Fruit fly (Drosophila melanogaster) whole organism, prepupa: ENCODE results near the gene CG14042.

Source experiments
- Blimp-1 ChIP-seq: fragments of 200-800 bp; sonication (Bioruptor generic); optimal IDR thresholded peaks from 3 replicates; lab custom pipeline; 2017; ENCODE audit warnings: missing biosample characterization, missing genetic modification characterization, mild to moderate bottlenecking, moderate library complexity, missing genetic modification reagents
- CG10669 ChIP-seq: fragments of 200-800 bp; sonication (Bioruptor generic); optimal IDR thresholded peaks from 3 replicates; lab custom pipeline; 2018; ENCODE audit warnings: missing biosample characterization, mild to moderate bottlenecking, missing genetic modification characterization, moderate library complexity
- CG11294 ChIP-seq: fragments of 200-800 bp; sonication (Bioruptor generic); IDR thresholded peaks from 2 replicates; pipeline ENCODE4 v1.3.6; 2022; ENCODE audit warnings: missing biosample characterization, missing genetic modification characterization
- CG11762 ChIP-seq: fragments of 200-800 bp; sonication (Bioruptor generic); optimal IDR thresholded peaks from 3 replicates; lab custom pipeline; 2016; ENCODE audit warnings: missing biosample characterization, missing genetic modification characterization; ENCODE audit not compliant: insufficient read depth
- CG11902 ChIP-seq: fragments of 200-800 bp; sonication (Bioruptor generic); optimal IDR thresholded peaks from 3 replicates; lab custom pipeline; 2016; ENCODE audit warnings: missing biosample characterization, missing genetic modification characterization
- CG15336 ChIP-seq: fragments of 200-800 bp; sonication (Bioruptor generic); IDR thresholded peaks from 2 replicates; pipeline ENCODE4 v1.3.6; 2022; ENCODE audit warnings: missing biosample characterization, missing genetic modification characterization
- CG1621 ChIP-seq: fragments of 200-800 bp; sonication (Bioruptor generic); optimal IDR thresholded peaks from 3 replicates; lab custom pipeline; 2018; ENCODE audit warnings: missing biosample characterization, mild to moderate bottlenecking, missing genetic modification characterization
- CG16779 ChIP-seq: fragments of 200-800 bp; sonication (Bioruptor generic); optimal IDR thresholded peaks from 3 replicates; lab custom pipeline; 2017; ENCODE audit warnings: missing biosample characterization, mild to moderate bottlenecking, missing genetic modification characterization
- CG3032 ChIP-seq: fragments of 200-800 bp; optimal IDR thresholded peaks from 2 replicates; lab custom pipeline; 2019; ENCODE audit warnings: missing biosample characterization, mild to moderate bottlenecking, missing genetic modification characterization, moderate library complexity
- CG4318 ChIP-seq: fragments of 200-800 bp; sonication (Bioruptor generic); optimal IDR thresholded peaks from 3 replicates; lab custom pipeline; 2017; ENCODE audit warnings: missing biosample characterization, mild to moderate bottlenecking, missing genetic modification characterization
- CG6163 ChIP-seq: fragments of 200-800 bp; sonication (Bioruptor generic); IDR thresholded peaks from 3 replicates; pipeline ENCODE4 v1.3.6; 2022; ENCODE audit warnings: missing biosample characterization, missing genetic modification characterization
- CG6276 ChIP-seq: fragments of 200-800 bp; sonication (Bioruptor generic); optimal IDR thresholded peaks from 2 replicates; lab custom pipeline; 2017; ENCODE audit warnings: missing biosample characterization, mild to moderate bottlenecking, missing genetic modification characterization
- CG6792 ChIP-seq: fragments of 200-800 bp; sonication (Bioruptor generic); optimal IDR thresholded peaks from 3 replicates; lab custom pipeline; 2016; ENCODE audit warnings: missing biosample characterization, missing genetic modification characterization
- CG6854 ChIP-seq: fragments of 200-800 bp; sonication (Bioruptor generic); optimal IDR thresholded peaks from 2 replicates; lab custom pipeline; 2017; ENCODE audit warnings: missing biosample characterization, mild to moderate bottlenecking, missing genetic modification characterization
- CG7368 ChIP-seq: fragments of 200-800 bp; sonication (Bioruptor generic); optimal IDR thresholded peaks from 3 replicates; lab custom pipeline; 2016; ENCODE audit warnings: missing biosample characterization, missing genetic modification characterization
- CG8119 ChIP-seq: fragments of 200-800 bp; sonication (Bioruptor generic); IDR thresholded peaks from 3 replicates; pipeline ENCODE4 v1.3.6; 2022; ENCODE audit warnings: missing biosample characterization, missing genetic modification characterization
- CG8319 ChIP-seq: fragments of 200-800 bp; sonication (Bioruptor generic); optimal IDR thresholded peaks from 3 replicates; lab custom pipeline; 2016; ENCODE audit warnings: missing biosample characterization, missing genetic modification characterization
- CG8632 ChIP-seq: fragments of 200-800 bp; sonication (Bioruptor generic); optimal IDR thresholded peaks from 3 replicates; lab custom pipeline; 2016; ENCODE audit warnings: missing biosample characterization, missing genetic modification characterization
- CG9139 ChIP-seq: fragments of 200-800 bp; sonication (Bioruptor generic); optimal IDR thresholded peaks from 3 replicates; lab custom pipeline; 2017; ENCODE audit warnings: missing biosample characterization, mild to moderate bottlenecking, missing genetic modification characterization
- Eip78C ChIP-seq: fragments of 200-800 bp; sonication (Bioruptor generic); peaks from one replicate; lab custom pipeline; 2016; ENCODE audit warnings: missing biosample characterization, missing genetic modification characterization
- Ets96B ChIP-seq: fragments of 200-800 bp; optimal IDR thresholded peaks from 2 replicates; lab custom pipeline; 2019; ENCODE audit warnings: missing biosample characterization, mild to moderate bottlenecking, missing genetic modification characterization, moderate library complexity
- Gug ChIP-seq: fragments of 200-800 bp; sonication (Bioruptor generic); IDR thresholded peaks from 2 replicates; pipeline ENCODE4 v1.3.6; 2022; ENCODE audit warnings: missing biosample characterization, missing genetic modification characterization
- Hr39 ChIP-seq: fragments of 200-800 bp; sonication (Bioruptor generic); optimal IDR thresholded peaks from 2 replicates; lab custom pipeline; 2016; ENCODE audit warnings: missing biosample characterization, missing genetic modification characterization
- Hr4 ChIP-seq: fragments of 200-800 bp; sonication (Bioruptor generic); optimal IDR thresholded peaks from 3 replicates; lab custom pipeline; 2016; ENCODE audit warnings: missing biosample characterization, missing genetic modification characterization
- Lpt ChIP-seq: fragments of 200-800 bp; sonication (Bioruptor generic); optimal IDR thresholded peaks from 3 replicates; lab custom pipeline; 2016; ENCODE audit warnings: missing biosample characterization, missing genetic modification characterization
- Smox ChIP-seq: fragments of 200-800 bp; sonication (Bioruptor generic); optimal IDR thresholded peaks from 3 replicates; lab custom pipeline; 2016; ENCODE audit warnings: missing biosample characterization, missing genetic modification characterization
- Sox14 ChIP-seq: fragments of 200-800 bp; sonication (Bioruptor generic); optimal IDR thresholded peaks from 3 replicates; lab custom pipeline; 2016; ENCODE audit warnings: missing biosample characterization, missing genetic modification characterization
- Sox15 ChIP-seq: fragments of 200-800 bp; sonication (Bioruptor generic); optimal IDR thresholded peaks from 3 replicates; lab custom pipeline; 2016; ENCODE audit warnings: missing biosample characterization, missing genetic modification characterization
- achi ChIP-seq: fragments of 200-800 bp; sonication (Bioruptor generic); optimal IDR thresholded peaks from 3 replicates; lab custom pipeline; 2016; ENCODE audit warnings: missing biosample characterization, missing genetic modification characterization
- acj6 ChIP-seq: fragments of 200-800 bp; sonication (Bioruptor generic); optimal IDR thresholded peaks from 3 replicates; lab custom pipeline; 2016; ENCODE audit warnings: missing biosample characterization, missing genetic modification characterization
- cyc ChIP-seq: fragments of 200-800 bp; sonication (Bioruptor generic); optimal IDR thresholded peaks from 3 replicates; lab custom pipeline; 2016; ENCODE audit warnings: missing biosample characterization, missing genetic modification characterization
- eg ChIP-seq: fragments of 200-800 bp; sonication (Bioruptor generic); IDR thresholded peaks from 3 replicates; pipeline ENCODE4 v1.3.6; 2022; ENCODE audit warnings: missing biosample characterization, missing genetic modification characterization
- esn ChIP-seq: fragments of 200-800 bp; sonication (Bioruptor generic); optimal IDR thresholded peaks from 2 replicates; lab custom pipeline; 2016; ENCODE audit warnings: missing biosample characterization, mild to moderate bottlenecking, missing genetic modification characterization, moderate library complexity
- fd59A ChIP-seq: fragments of 200-800 bp; sonication (Bioruptor generic); optimal IDR thresholded peaks from 2 replicates; lab custom pipeline; 2017; ENCODE audit warnings: missing biosample characterization, mild to moderate bottlenecking, missing genetic modification characterization, missing genetic modification reagents
- fd85E ChIP-seq: fragments of 200-800 bp; sonication (Bioruptor generic); optimal IDR thresholded peaks from 3 replicates; lab custom pipeline; 2016; ENCODE audit warnings: missing biosample characterization, missing genetic modification characterization
- fkh ChIP-seq: fragments of 200-800 bp; sonication (Bioruptor generic); optimal IDR thresholded peaks from 3 replicates; lab custom pipeline; 2017; ENCODE audit warnings: missing biosample characterization, mild to moderate bottlenecking, missing genetic modification characterization, moderate library complexity
- salr ChIP-seq, 2 experiments: fragments of 200-800 bp; sonication (Bioruptor generic); optimal IDR thresholded peaks; 3 replicates each; lab custom pipeline; 2016 to 2018; ENCODE audit warnings: missing biosample characterization in 2 of 2, missing genetic modification characterization in 2 of 2, mild to moderate bottlenecking in 1 of 2
- spab ChIP-seq: fragments of 200-800 bp; sonication (Bioruptor generic); optimal IDR thresholded peaks from 2 replicates; lab custom pipeline; 2017; ENCODE audit warnings: missing biosample characterization, mild to moderate bottlenecking, missing genetic modification characterization, missing genetic modification reagents
- ss ChIP-seq, 2 experiments: fragments of 200-800 bp; sonication (Bioruptor generic); optimal IDR thresholded peaks; 2 replicates in 1 of 2; 3 replicates in 1 of 2; lab custom pipeline; 2017 to 2018; ENCODE audit warnings: mild to moderate bottlenecking in 2 of 2, missing biosample characterization in 2 of 2, missing genetic modification characterization in 2 of 2, moderate library complexity in 1 of 2
- svp ChIP-seq: fragments of 200-800 bp; sonication (Bioruptor generic); peaks from one replicate; lab custom pipeline; 2016; ENCODE audit warnings: missing biosample characterization, missing genetic modification characterization
- topi ChIP-seq: fragments of 200-800 bp; sonication (Bioruptor generic); optimal IDR thresholded peaks from 3 replicates; lab custom pipeline; 2016; ENCODE audit warnings: missing biosample characterization, missing genetic modification characterization
- vri ChIP-seq: fragments of 200-800 bp; sonication (Bioruptor generic); optimal IDR thresholded peaks from 3 replicates; lab custom pipeline; 2016; ENCODE audit warnings: missing biosample characterization, mild to moderate bottlenecking, missing genetic modification characterization

The CG14042 gene

dm6 chr2L:4997401-4998259, 39.9 kb upstream of the CG14042 start (continued):
- TF ChIP-seq fd59A (GFP tag; lab: Kevin White, UChicago) = peak; percentile 98
- TF ChIP-seq acj6 (GFP tag; lab: Kevin White, UChicago) = peak; percentile 99
- peak; percentile 96 for TF ChIP-seq CG9139 (GFP tag; lab: Kevin White, UChicago)
- TF ChIP-seq CG10669 = peak; percentile 99
- TF ChIP-seq Ets96B (tag; lab: Kevin White, UChicago) = peak; percentile 99
- peak; percentile 99 for TF ChIP-seq Hr39
- peak; percentile 90 for TF ChIP-seq fkh (GFP tag; lab: Kevin White, UChicago)
- TF ChIP-seq CG6854 = peak; percentile 98
- TF ChIP-seq fd85E (GFP tag; lab: Kevin White, UChicago) = peak; percentile 98
- peak; percentile 100 for TF ChIP-seq CG6276 (GFP tag; lab: Kevin White, UChicago)

- no peak for TF ChIP-seq Smox (GFP tag; lab: Kevin White, UChicago)
- no peak for TF ChIP-seq achi (GFP tag; lab: Kevin White, UChicago)
- no peak for TF ChIP-seq esn
- no peak for TF ChIP-seq CG16779 (tag; lab: Kevin White, UChicago)
- TF ChIP-seq CG1621 = no peak
- no peak for TF ChIP-seq Sox15 (GFP tag; lab: Kevin White, UChicago)
- TF ChIP-seq CG3032 (tag; lab: Kevin White, UChicago) = no peak
- no peak for TF ChIP-seq CG11902 (GFP tag; lab: Kevin White, UChicago)
- TF ChIP-seq CG11762 (GFP tag; lab: Kevin White, UChicago) = no peak
- no peak for TF ChIP-seq CG6276 (GFP tag; lab: Kevin White, UChicago)
- no peak for TF ChIP-seq Hr4 (GFP tag; lab: Kevin White, UChicago)
- TF ChIP-seq CG7368 = no peak
- no peak for TF ChIP-seq CG10669
- TF ChIP-seq eg = no peak
- TF ChIP-seq topi = no peak
- no peak for TF ChIP-seq CG8119 (GFP tag; lab: Robert Waterston, UW)
- no peak for TF ChIP-seq Gug (GFP tag; lab: Robert Waterston, UW)
- no peak for TF ChIP-seq vri (GFP tag; lab: Kevin White, UChicago)
- TF ChIP-seq CG6792 (GFP tag; lab: Kevin White, UChicago) = no peak
These were observed 39.3 kb upstream of the CG14042 start for dm6 chr2L:4998260-4998560.

dm6 chr2L:4998571-4999191, 38.8 kb upstream of the CG14042 start:
- TF ChIP-seq CG6163 (GFP tag; lab: Robert Waterston, UW) = no peak
- TF ChIP-seq CG8632 (GFP tag; lab: Kevin White, UChicago) = no peak
- TF ChIP-seq Eip78C (GFP tag; lab: Kevin White, UChicago) = peak; percentile 19

dm6 chr2L:4999389-5000032, 38.0 kb upstream of the CG14042 start:
- TF ChIP-seq CG6854 (no peak), spab (peak; percentile 64), CG6792 (GFP tag; lab: Kevin White, UChicago) (peak; percentile 34), CG8319 (GFP tag; lab: Kevin White, UChicago) (peak; percentile 22), Sox14 (GFP tag; lab: Kevin White, UChicago) (peak; percentile 71), CG11294 (peak; percentile 84), svp (GFP tag; lab: Kevin White, UChicago) (peak; percentile 80), Ets96B (tag; lab: Kevin White, UChicago) (peak; percentile 68), cyc (GFP tag; lab: Kevin White, UChicago) (peak; percentile 68), vri (GFP tag; lab: Kevin White, UChicago) (peak; percentile 87), Blimp-1 (GFP tag; lab: Kevin White, UChicago) (no peak), eg (peak; percentile 91), topi (peak; percentile 73), fkh (GFP tag; lab: Kevin White, UChicago) (peak; percentile 15), ss (GFP tag; optimal IDR thresholded peaks at IDR 0.05; lab: Kevin White, UChicago) (peak in 1 of 2 experiments; percentile 7), CG15336 (GFP tag; lab: Robert Waterston, UW) (peak; percentile 76; the same call in 1 of the 2 replicates), fd59A (GFP tag; lab: Kevin White, UChicago) (peak; percentile 57), acj6 (GFP tag; lab: Kevin White, UChicago) (peak; percentile 77), Eip78C (GFP tag; lab: Kevin White, UChicago) (peak; percentile 90), CG4318 (peak; percentile 45), CG1621 (no peak), CG9139 (GFP tag; lab: Kevin White, UChicago) (no peak), Lpt (GFP tag; lab: Kevin White, UChicago) (peak; percentile 60), salr (GFP tag; optimal IDR thresholded peaks at IDR 0.05; lab: Kevin White, UChicago) (peak; percentile 54 to 64)
